Fruit fly (Drosophila melanogaster) Kc167 (cell line): ENCODE data around the gene hfp.

Source experiments
- Myc ChIP-seq: fragments of >200 bp; optimal IDR thresholded peaks from 2 replicates; lab custom pipeline; 2017; ENCODE audit warnings: missing external identifiers
- h ChIP-seq: fragments of >200 bp; optimal IDR thresholded peaks from 3 replicates; lab custom pipeline; 2018; ENCODE audit warnings: missing external identifiers
- insv ChIP-seq: fragments of >200 bp; optimal IDR thresholded peaks from 3 replicates; lab custom pipeline; 2018; ENCODE audit warnings: missing external identifiers
- psq ChIP-seq: fragments of >200 bp; optimal IDR thresholded peaks from 2 replicates; lab custom pipeline; 2017; ENCODE audit warnings: missing external identifiers

DNA sequence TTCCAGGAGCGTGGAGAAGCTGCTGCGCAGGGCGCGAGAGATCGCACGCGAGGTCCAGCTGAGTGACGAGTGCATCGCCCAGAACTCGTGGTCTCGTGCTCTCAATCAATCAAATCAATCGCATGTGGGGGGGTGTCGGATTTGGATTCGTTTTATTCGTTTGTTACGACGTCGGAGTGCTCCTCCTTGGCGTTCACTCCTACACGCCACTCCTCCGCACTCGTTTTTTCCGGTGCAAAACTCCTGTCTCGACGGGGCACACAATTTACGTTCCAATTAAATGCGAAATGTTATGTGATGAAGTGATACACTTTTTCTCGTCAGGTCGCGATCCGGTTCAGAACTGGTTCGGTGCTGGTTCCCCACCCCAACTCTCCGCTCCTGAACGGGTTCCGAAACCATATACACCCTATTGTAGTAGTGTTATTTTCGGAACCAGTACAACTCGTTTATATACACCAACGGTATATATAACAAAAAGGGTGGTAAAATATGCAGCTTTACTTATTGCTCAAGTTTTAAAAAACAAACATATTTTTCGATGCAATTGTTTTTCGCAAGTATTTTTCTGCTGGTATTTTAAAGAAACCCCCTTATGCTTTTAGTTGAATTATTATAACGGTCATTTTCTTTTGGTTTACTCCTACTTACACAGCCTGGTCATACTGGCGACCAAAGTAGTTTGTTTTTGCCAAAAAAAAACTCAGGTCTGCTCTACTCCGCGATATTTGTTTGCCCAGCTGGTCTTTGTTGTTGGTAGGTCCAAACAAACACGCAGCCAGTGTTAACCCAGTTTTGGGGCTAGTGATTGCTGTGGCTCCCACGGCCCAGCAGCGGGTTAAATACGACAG is 34.3 kb upstream of the hfp start, which contains the start of the genes CG12091 and pns:
- TF ChIP-seq insv (lab: Kevin White, UChicago) (no peak), Myc (lab: Kevin White, UChicago) (no peak), psq (no peak), h (lab: Kevin White, UChicago) (no peak)
